Worm (Caenorhabditis elegans): Measurements from ENCODE around the gene msp-49.

msp-49 gene

DNA sequence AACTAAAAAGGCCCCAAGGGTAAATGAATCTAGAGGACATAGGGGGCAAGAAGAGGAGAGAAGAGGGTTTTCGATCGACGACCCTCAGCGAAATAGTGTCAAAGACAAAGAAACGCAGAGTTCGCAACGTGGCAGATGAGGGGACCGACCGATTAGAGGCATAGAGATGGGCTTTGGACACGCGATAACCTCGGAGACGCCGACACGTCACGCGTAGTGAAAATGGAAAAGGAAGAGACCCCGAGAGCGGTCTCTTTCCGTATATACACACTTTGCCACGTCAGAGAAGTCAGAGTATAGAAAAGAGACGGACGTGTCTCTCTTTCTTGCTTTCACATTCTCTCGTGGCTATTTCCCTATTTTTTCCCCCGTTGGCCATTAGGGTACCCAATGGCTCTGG is 12.7 kb upstream of the msp-49 start (continued):
- TF ChIP-seq snpc-4 (GFP tag; optimal IDR thresholded peaks at IDR 0.05) (no peak), snpc-4 (tag; optimal IDR thresholded peaks at IDR 0.05) (peak in 3 of 4 experiments; percentile 31 to 54 (median 38)), ekl-4 (GFP tag; IDR thresholded peaks at IDR 0.05) (no peak), dox-1 (GFP tag; IDR thresholded peaks at IDR 0.05) (no peak), gei-17 (GFP tag; optimal IDR thresholded peaks at IDR 0.05) (peak; percentile 28), Y56A3A.18 (GFP tag; IDR thresholded peaks at IDR 0.05) (no peak), F57A8.1 (GFP tag; optimal IDR thresholded peaks at IDR 0.05) (no peak), mxl-1 (tag; optimal IDR thresholded peaks at IDR 0.05) (no peak), cebp-1 (GFP tag; IDR thresholded peaks at IDR 0.05) (no peak), cebp-1 (tag; optimal IDR thresholded peaks at IDR 0.05) (peak; percentile 72), zfh-2 (GFP tag; conservative IDR thresholded peaks at IDR 0.05) (peak; percentile 92), nhr-90 (tag; optimal IDR thresholded peaks at IDR 0.05) (peak; percentile 16), tbx-9 (tag; optimal IDR thresholded peaks at IDR 0.05; ENCODE audit: borderline replicate concordance) (no peak), attf-5 (GFP tag; optimal IDR thresholded peaks at IDR 0.05) (peak; percentile 75), C06A6.2 (GFP tag; conservative IDR thresholded peaks at IDR 0.05) (no peak), Y67H2A.10 (GFP tag; conservative IDR thresholded peaks at IDR 0.05) (no peak), egrh-3 (GFP tag; IDR thresholded peaks at IDR 0.05) (no peak), xnd-1 (tag; optimal IDR thresholded peaks at IDR 0.05) (no peak), atf-7 (tag; optimal IDR thresholded peaks at IDR 0.05) (peak; percentile 26), nfyb-1 (GFP tag; IDR thresholded peaks at IDR 0.05) (peak; percentile 81), pha-4 (tag; optimal IDR thresholded peaks at IDR 0.05) (no peak), nhr-80 (tag; optimal IDR thresholded peaks at IDR 0.05) (peak; percentile 1), hmg-1.2 (GFP tag; IDR thresholded peaks at IDR 0.05) (peak; percentile 83), unc-62 (GFP tag; optimal IDR thresholded peaks at IDR 0.05) (peak; percentile 31), nfya-1 (tag; optimal IDR thresholded peaks at IDR 0.05; ENCODE audit: borderline replicate concordance, insufficient read depth) (no peak), let-607 (tag; optimal IDR thresholded peaks at IDR 0.05) (peak; percentile 47 to 89), nhr-27 (tag; optimal IDR thresholded peaks at IDR 0.05) (no peak), somi-1 (GFP tag; optimal IDR thresholded peaks at IDR 0.05) (peak; percentile 64), dpl-1 (GFP tag; optimal IDR thresholded peaks at IDR 0.05) (no peak), hrde-1 (tag; optimal IDR thresholded peaks at IDR 0.05; ENCODE audit: borderline replicate concordance) (no peak), C17E4.6 (GFP tag; IDR thresholded peaks at IDR 0.05) (no peak), lsy-27 (tag; optimal IDR thresholded peaks at IDR 0.05; ENCODE audit: borderline replicate concordance, insufficient read depth) (no peak), nfya-2 (GFP tag; IDR thresholded peaks at IDR 0.05) (no peak), ceh-58 (GFP tag; IDR thresholded peaks at IDR 0.05) (no peak), hsf-1 (GFP tag; IDR thresholded peaks at IDR 0.05) (0 out of 2 replicates have a peak, but pooled peaks have one; percentile 15), tbp1 (GFP tag; optimal IDR thresholded peaks at IDR 0.05) (peak; percentile 25), lin-35 (GFP tag; optimal IDR thresholded peaks at IDR 0.05) (peak in 1 of 3 experiments; percentile 50), ets-4 (GFP tag; optimal IDR thresholded peaks at IDR 0.05) (no peak), bed-1 (GFP tag; IDR thresholded peaks at IDR 0.05) (no peak), lin-40 (tag; optimal IDR thresholded peaks at IDR 0.05) (peak; percentile 58), ztf-28 (GFP tag; IDR thresholded peaks at IDR 0.05) (no peak), Y53G8AR.9 (GFP tag; conservative IDR thresholded peaks at IDR 0.05) (0 out of 2 replicates have a peak, but pooled peaks have one; percentile 36), hlh-26 (GFP tag; conservative IDR thresholded peaks at IDR 0.05) (no peak), B0336.3 (GFP tag; IDR thresholded peaks at IDR 0.05) (peak; percentile 42; the same call in 1 of the 2 replicates), pbrm-1 (GFP tag; IDR thresholded peaks at IDR 0.05) (0 out of 2 replicates have a peak, but pooled peaks have one; percentile 34), mcd-1 (GFP tag; IDR thresholded peaks at IDR 0.05) (peak; percentile 25; the same call in 1 of the 2 replicates), bed-2 (GFP tag; IDR thresholded peaks at IDR 0.05) (no peak), ceh-40 (GFP tag; IDR thresholded peaks at IDR 0.05) (no peak), fkh-3 (tag; optimal IDR thresholded peaks at IDR 0.05) (no peak)

All from whole organism, young adult.